Worm (Caenorhabditis elegans): Measurements from ENCODE around the gene nape-1.

ce11 chrIV:3700554-3700953 lies 40.1 kb downstream of the nape-1 start, which contains the start of gene Y37E11AL.9:
- no peak for TF ChIP-seq athp-1 (tag; optimal IDR thresholded peaks at IDR 0.05)
- no peak for TF ChIP-seq F10E7.11 (tag; optimal IDR thresholded peaks at IDR 0.05)
- TF ChIP-seq ztf-25 (GFP tag; IDR thresholded peaks at IDR 0.05) = no peak
- TF ChIP-seq unc-62 (GFP tag; optimal IDR thresholded peaks at IDR 0.05) = no peak
- no peak for TF ChIP-seq ztf-26 (tag; optimal IDR thresholded peaks at IDR 0.05)
- TF ChIP-seq ceh-40 (GFP tag; IDR thresholded peaks at IDR 0.05) = no peak
- no peak for TF ChIP-seq pbrm-1 (GFP tag; IDR thresholded peaks at IDR 0.05)
- TF ChIP-seq T07F8.4 (tag; optimal IDR thresholded peaks at IDR 0.05) = no peak
- TF ChIP-seq F55B11.4 (tag; optimal IDR thresholded peaks at IDR 0.05; ENCODE audit: borderline replicate concordance, insufficient read depth) = no peak
- TF ChIP-seq ets-4 (GFP tag; optimal IDR thresholded peaks at IDR 0.05) = no peak
- TF ChIP-seq mcd-1 (GFP tag; IDR thresholded peaks at IDR 0.05) = no peak
- no peak for TF ChIP-seq ztf-3 (GFP tag; optimal IDR thresholded peaks at IDR 0.05)
- TF ChIP-seq attf-6 (GFP tag; IDR thresholded peaks at IDR 0.05) = no peak
